Fruit fly (Drosophila melanogaster) whole organism, embryonic: ENCODE data around the gene CG17784.
A peak's percentile ranks its signal among the peaks of the same experiment; 100 is the strongest.

Source experiments
- ATbp ChIP-seq: fragments of 200-800 bp; sonication (Bioruptor generic); optimal IDR thresholded peaks from 2 replicates; lab custom pipeline; 2017; ENCODE audit warnings: missing biosample characterization, mild to moderate bottlenecking, missing genetic modification characterization, missing genetic modification reagents
- Abd-B ChIP-seq: fragments of 200-800 bp; sonication (Bioruptor generic); optimal IDR thresholded peaks from 2 replicates; lab custom pipeline; 2018; ENCODE audit warnings: missing biosample characterization, mild to moderate bottlenecking, missing genetic modification characterization, moderate library complexity
- Ada2b ChIP-seq: fragments of 200-800 bp; sonication (Bioruptor generic); IDR thresholded peaks from 2 replicates; pipeline ENCODE4 v1.3.6; 2022; ENCODE audit warnings: missing biosample characterization, missing genetic modification characterization
- Aef1 ChIP-seq: fragments of 200-800 bp; sonication (Bioruptor generic); IDR thresholded peaks from 3 replicates; pipeline ENCODE4 v1.3.6; 2022; ENCODE audit warnings: missing biosample characterization, missing genetic modification characterization
- CG10565 ChIP-seq: fragments of 200-800 bp; sonication (Bioruptor generic); optimal IDR thresholded peaks from 3 replicates; lab custom pipeline; 2016; ENCODE audit warnings: missing biosample characterization, mild to moderate bottlenecking, missing genetic modification characterization
- CG10979 ChIP-seq: fragments of 200-800 bp; sonication (Bioruptor generic); optimal IDR thresholded peaks from 2 replicates; lab custom pipeline; 2018; ENCODE audit warnings: missing biosample characterization, mild to moderate bottlenecking, missing genetic modification characterization, moderate library complexity
- CG12071 ChIP-seq: fragments of 200-800 bp; sonication (Bioruptor generic); optimal IDR thresholded peaks from 3 replicates; lab custom pipeline; 2018; ENCODE audit warnings: missing biosample characterization, mild to moderate bottlenecking, missing genetic modification characterization
- CG12391 ChIP-seq: fragments of 200-800 bp; sonication (Bioruptor generic); optimal IDR thresholded peaks from 3 replicates; lab custom pipeline; 2018; ENCODE audit warnings: missing biosample characterization, mild to moderate bottlenecking, missing genetic modification characterization, moderate library complexity
- CG1529 ChIP-seq: fragments of 200-800 bp; sonication (Bioruptor generic); optimal IDR thresholded peaks from 3 replicates; lab custom pipeline; 2018; ENCODE audit warnings: missing biosample characterization, missing genetic modification characterization
- CG15514 ChIP-seq: fragments of 200-800 bp; sonication (Bioruptor generic); optimal IDR thresholded peaks from 3 replicates; lab custom pipeline; 2017; ENCODE audit warnings: missing biosample characterization, missing genetic modification characterization, mild to moderate bottlenecking, moderate library complexity, missing genetic modification reagents
- CG18476 ChIP-seq: fragments of 200-800 bp; sonication (Bioruptor generic); optimal IDR thresholded peaks from 2 replicates; lab custom pipeline; 2016; ENCODE audit warnings: missing biosample characterization, mild to moderate bottlenecking, missing genetic modification characterization
- CG2120 ChIP-seq: fragments of 200-800 bp; sonication (Bioruptor generic); optimal IDR thresholded peaks from 3 replicates; lab custom pipeline; 2016; ENCODE audit warnings: missing biosample characterization, missing genetic modification characterization
- CG30020 ChIP-seq: fragments of 200-800 bp; optimal IDR thresholded peaks from 2 replicates; lab custom pipeline; 2019; ENCODE audit warnings: missing biosample characterization, mild to moderate bottlenecking, missing genetic modification characterization, moderate library complexity
- CG4328 ChIP-seq: fragments of 200-800 bp; sonication (Bioruptor generic); optimal IDR thresholded peaks from 3 replicates; lab custom pipeline; 2017; ENCODE audit warnings: missing biosample characterization, missing genetic modification reagents, missing genetic modification characterization
- CG6175 ChIP-seq: fragments of 200-800 bp; sonication (Bioruptor generic); IDR thresholded peaks from 3 replicates; pipeline ENCODE4 v1.3.6; 2022; ENCODE audit warnings: missing biosample characterization, missing genetic modification characterization
- CG7745 ChIP-seq: fragments of 200-800 bp; sonication (Bioruptor generic); optimal IDR thresholded peaks from 2 replicates; lab custom pipeline; 2018; ENCODE audit warnings: missing biosample characterization, mild to moderate bottlenecking, missing genetic modification characterization, moderate library complexity
- CG7786 ChIP-seq: fragments of 200-800 bp; sonication (Bioruptor generic); optimal IDR thresholded peaks from 2 replicates; lab custom pipeline; 2016; ENCODE audit warnings: missing biosample characterization, missing genetic modification characterization
- CG7839 ChIP-seq: fragments of 200-800 bp; sonication (Bioruptor generic); optimal IDR thresholded peaks from 3 replicates; lab custom pipeline; 2018; ENCODE audit warnings: missing biosample characterization, mild to moderate bottlenecking, missing genetic modification characterization, moderate library complexity
- CG7963 ChIP-seq: fragments of 200-800 bp; sonication (Bioruptor generic); IDR thresholded peaks from 3 replicates; pipeline ENCODE4 v1.3.6; 2022; ENCODE audit warnings: missing biosample characterization, missing genetic modification characterization; ENCODE audit not compliant: partially characterized antibody
- CG9215 ChIP-seq: fragments of 200-800 bp; sonication (Bioruptor generic); IDR thresholded peaks from 2 replicates; pipeline ENCODE4 v1.3.6; 2022; ENCODE audit warnings: missing biosample characterization, missing genetic modification characterization
- CG9437 ChIP-seq: fragments of 200-800 bp; sonication (Bioruptor generic); optimal IDR thresholded peaks from 2 replicates; lab custom pipeline; 2018; ENCODE audit warnings: missing biosample characterization, mild to moderate bottlenecking, missing genetic modification characterization
- CG9932 ChIP-seq: fragments of 200-800 bp; sonication (Bioruptor generic); IDR thresholded peaks from 2 replicates; pipeline ENCODE4 v1.3.6; 2022; ENCODE audit warnings: missing biosample characterization, missing genetic modification characterization
- Dip3 ChIP-seq: fragments of 200-800 bp; sonication (Bioruptor generic); optimal IDR thresholded peaks from 3 replicates; lab custom pipeline; 2016; ENCODE audit warnings: missing biosample characterization, missing genetic modification characterization
- Elba2 ChIP-seq: fragments of 200-800 bp; sonication (Bioruptor generic); optimal IDR thresholded peaks from 3 replicates; lab custom pipeline; 2016; ENCODE audit warnings: missing biosample characterization, missing genetic modification characterization
- GATAe ChIP-seq: fragments of 200-800 bp; sonication (Bioruptor generic); conservative IDR thresholded peaks from 2 replicates; pipeline ENCODE4 v1.3.6; 2022; ENCODE audit warnings: missing biosample characterization, missing genetic modification characterization
- HLH4C ChIP-seq: fragments of 200-800 bp; sonication (Bioruptor generic); IDR thresholded peaks from 3 replicates; pipeline ENCODE4 v1.3.6; 2022; ENCODE audit warnings: missing biosample characterization, missing genetic modification characterization; ENCODE audit not compliant: partially characterized antibody
- Hr78 ChIP-seq, 2 experiments: fragments of 200-800 bp in 1 of 2; fragments of >200 bp in 1 of 2; sonication (Bioruptor generic) in 1 of 2; optimal IDR thresholded peaks; 2 replicates each; lab custom pipeline; 2017 to 2019; ENCODE audit warnings: missing biosample characterization in 2 of 2, missing genetic modification characterization in 2 of 2, mild to moderate bottlenecking in 1 of 2, moderate library complexity in 1 of 2
- Jarid2 ChIP-seq: fragments of 200-800 bp; sonication (Bioruptor generic); optimal IDR thresholded peaks from 3 replicates; lab custom pipeline; 2017; ENCODE audit warnings: mild to moderate bottlenecking, missing biosample characterization, missing genetic modification reagents, missing genetic modification characterization
- Med ChIP-seq: fragments of 200-800 bp; sonication (Bioruptor generic); peaks from one replicate; lab custom pipeline; 2016; ENCODE audit warnings: missing biosample characterization, missing genetic modification characterization, mild to moderate bottlenecking, inconsistent platforms, moderate library complexity
- Ravus ChIP-seq: fragments of 200-800 bp; sonication (Bioruptor generic); IDR thresholded peaks from 2 replicates; pipeline ENCODE4 v1.3.6; 2022; ENCODE audit warnings: missing biosample characterization, missing genetic modification characterization
- Trl ChIP-seq, 3 experiments: fragments of >200 bp in 2 of 3; fragments of 200-800 bp in 1 of 3; sonication (Bioruptor generic) in 1 of 3; optimal IDR thresholded peaks; 2 replicates in 1 of 3; 3 replicates in 2 of 3; lab custom pipeline; 2016 to 2017; ENCODE audit warnings: missing biosample characterization in 1 of 3, missing genetic modification characterization in 1 of 3
- Usf ChIP-seq: fragments of 200-800 bp; sonication (Bioruptor generic); optimal IDR thresholded peaks from 2 replicates; lab custom pipeline; 2017; ENCODE audit warnings: missing genotype, missing biosample characterization, missing genetic modification characterization
- YL-1 ChIP-seq: fragments of 200-800 bp; sonication (Bioruptor generic); optimal IDR thresholded peaks from 3 replicates; lab custom pipeline; 2017; ENCODE audit warnings: missing biosample characterization, mild to moderate bottlenecking, missing genetic modification characterization
- ac ChIP-seq: fragments of 200-800 bp; sonication (Bioruptor generic); optimal IDR thresholded peaks from 3 replicates; lab custom pipeline; 2017; ENCODE audit warnings: missing biosample characterization, mild to moderate bottlenecking, missing genetic modification characterization
- cato ChIP-seq: fragments of 200-800 bp; sonication (Bioruptor generic); optimal IDR thresholded peaks from 2 replicates; lab custom pipeline; 2016; ENCODE audit warnings: missing biosample characterization, missing genetic modification characterization, borderline replicate concordance
- chm ChIP-seq: fragments of 200-800 bp; sonication (Bioruptor generic); IDR thresholded peaks from 2 replicates; pipeline ENCODE4 v1.3.6; 2022; ENCODE audit warnings: missing biosample characterization, missing genetic modification characterization
- cwo ChIP-seq: fragments of 200-800 bp; sonication (Bioruptor generic); optimal IDR thresholded peaks from 3 replicates; lab custom pipeline; 2017; ENCODE audit warnings: missing biosample characterization, missing genetic modification characterization, mild to moderate bottlenecking, moderate library complexity, missing genetic modification reagents
- ems ChIP-seq: fragments of 200-800 bp; sonication (Bioruptor generic); optimal IDR thresholded peaks from 3 replicates; lab custom pipeline; 2016; ENCODE audit warnings: missing biosample characterization, missing genetic modification characterization
- en ChIP-seq: fragments of 200-800 bp; sonication (Bioruptor generic); optimal IDR thresholded peaks from 2 replicates; lab custom pipeline; 2016; ENCODE audit warnings: missing biosample characterization, missing genetic modification characterization
- hkb ChIP-seq, 2 experiments: fragments of 200-800 bp in 1 of 2; fragments of >200 bp in 1 of 2; sonication (Bioruptor generic) in 1 of 2; IDR thresholded peaks in 1 of 2; optimal IDR thresholded peaks in 1 of 2; 2 replicates each; pipeline versions ENCODE4 v1.3.6 to Lab custom; 2017 to 2022; ENCODE audit warnings: missing biosample characterization in 1 of 2, missing genetic modification characterization in 1 of 2
- kay ChIP-seq: fragments of 200-800 bp; sonication (Bioruptor generic); optimal IDR thresholded peaks from 2 replicates; lab custom pipeline; 2016; ENCODE audit warnings: missing biosample characterization, missing genetic modification characterization
- lov ChIP-seq, 2 experiments: fragments of 200-800 bp in 1 of 2; fragments of >200 bp in 1 of 2; sonication (Bioruptor generic) in 1 of 2; IDR thresholded peaks in 1 of 2; optimal IDR thresholded peaks in 1 of 2; 2 replicates in 1 of 2; 3 replicates in 1 of 2; pipeline versions ENCODE4 v1.3.6 to Lab custom; 2017 to 2022; ENCODE audit warnings: missing biosample characterization in 1 of 2, missing genetic modification characterization in 1 of 2
- mirr ChIP-seq: fragments of 200-800 bp; sonication (Bioruptor generic); optimal IDR thresholded peaks from 3 replicates; lab custom pipeline; 2018; ENCODE audit warnings: missing biosample characterization, mild to moderate bottlenecking, missing genetic modification characterization
- nmo ChIP-seq: fragments of 200-800 bp; sonication (Bioruptor generic); optimal IDR thresholded peaks from 2 replicates; lab custom pipeline; 2018; ENCODE audit warnings: missing biosample characterization, mild to moderate bottlenecking, missing genetic modification characterization, moderate library complexity
- row ChIP-seq: fragments of 200-800 bp; sonication (Bioruptor generic); IDR thresholded peaks from 3 replicates; pipeline ENCODE4 v1.3.6; 2022; ENCODE audit warnings: missing biosample characterization, missing genetic modification characterization
- sc ChIP-seq, 3 experiments: fragments of >200 bp in 2 of 3; fragments of 200-800 bp in 1 of 3; sonication (Bioruptor generic) in 1 of 3; optimal IDR thresholded peaks; 2 replicates in 2 of 3; 3 replicates in 1 of 3; lab custom pipeline; 2017; ENCODE audit warnings: mild to moderate bottlenecking in 1 of 3, missing biosample characterization in 1 of 3, missing genetic modification characterization in 1 of 3, missing genetic modification reagents in 1 of 3
- ssp ChIP-seq: fragments of 200-800 bp; sonication (Bioruptor generic); IDR thresholded peaks from 2 replicates; pipeline ENCODE4 v1.3.6; 2022; ENCODE audit warnings: missing biosample characterization, missing genetic modification characterization
- tio ChIP-seq: fragments of 200-800 bp; sonication (Bioruptor generic); optimal IDR thresholded peaks from 2 replicates; lab custom pipeline; 2017; ENCODE audit warnings: missing biosample characterization, missing genetic modification characterization, inconsistent platforms

The CG17784 gene

DNA sequence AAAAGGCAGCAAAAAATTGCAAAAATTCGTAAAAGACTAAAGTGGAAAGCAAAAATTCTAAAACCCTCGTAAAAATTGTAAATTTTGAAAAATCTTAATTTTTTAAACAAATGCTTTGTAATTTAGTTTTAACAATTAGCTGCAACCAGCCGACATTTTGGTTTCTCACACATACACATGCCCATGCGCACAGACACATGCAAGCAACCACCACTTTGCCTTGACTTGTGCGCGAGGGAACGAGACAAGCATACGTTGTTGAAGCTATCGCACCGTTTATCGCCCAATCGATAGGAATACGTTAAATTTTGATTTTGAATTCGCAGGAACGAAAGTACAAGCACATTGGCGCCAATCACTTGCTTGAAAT, 44.5 kb downstream of the CG17784 start (continued):
- TF ChIP-seq YL-1 (GFP tag; lab: Kevin White, UChicago), result peak; percentile 83
- TF ChIP-seq CG12391 (tag; lab: Kevin White, UChicago), result peak; percentile 79
- TF ChIP-seq CG10565 (GFP tag; lab: Kevin White, UChicago), result no peak
- TF ChIP-seq ATbp (GFP tag; lab: Kevin White, UChicago), result no peak
- no peak for TF ChIP-seq CG4328 (GFP tag; lab: Kevin White, UChicago)
- TF ChIP-seq cato (GFP tag; lab: Kevin White, UChicago), result no peak
- no peak for TF ChIP-seq CG1529 (GFP tag; lab: Kevin White, UChicago)
- no peak for TF ChIP-seq CG7786
- peak; percentile 46; the same call in 1 of the 3 replicates for TF ChIP-seq CG7963
- no peak for TF ChIP-seq CG9437 (GFP tag; lab: Kevin White, UChicago)
- TF ChIP-seq cwo (GFP tag; lab: Kevin White, UChicago), result no peak
- no peak for TF ChIP-seq ems (GFP tag; lab: Kevin White, UChicago)
- peak; percentile 76 for TF ChIP-seq Med (GFP tag; lab: Kevin White, UChicago)
- no peak for TF ChIP-seq CG18476 (GFP tag; lab: Kevin White, UChicago)
- no peak for TF ChIP-seq hkb (optimal IDR thresholded peaks at IDR 0.05; lab: Kevin White, UChicago)
- TF ChIP-seq hkb (GFP tag; IDR thresholded peaks at IDR 0.05; lab: Robert Waterston, UW), result peak; percentile 27; the same call in 1 of the 2 replicates
- no peak for TF ChIP-seq Hr78 (GFP tag; optimal IDR thresholded peaks at IDR 0.05; lab: Kevin White, UChicago)
- TF ChIP-seq nmo (GFP tag; lab: Kevin White, UChicago), result no peak
- TF ChIP-seq CG7745 (tag; lab: Kevin White, UChicago), result peak; percentile 35
- TF ChIP-seq CG9215 (GFP tag; lab: Robert Waterston, UW), result no peak
- TF ChIP-seq CG10979 (tag; lab: Kevin White, UChicago), result peak; percentile 41
- TF ChIP-seq Trl (optimal IDR thresholded peaks at IDR 0.05; lab: Kevin White, UChicago), result no peak
- no peak for TF ChIP-seq Trl (GFP tag; optimal IDR thresholded peaks at IDR 0.05; lab: Kevin White, UChicago)
- TF ChIP-seq CG12071 (GFP tag; lab: Kevin White, UChicago), result no peak
- no peak for TF ChIP-seq mirr (GFP tag; lab: Kevin White, UChicago)
- TF ChIP-seq CG7839 (tag; lab: Kevin White, UChicago), result no peak
- no peak for TF ChIP-seq ac (GFP tag; lab: Kevin White, UChicago)
- TF ChIP-seq sc (optimal IDR thresholded peaks at IDR 0.05; lab: Kevin White, UChicago), result no peak
- no peak for TF ChIP-seq sc (GFP tag; optimal IDR thresholded peaks at IDR 0.05; lab: Kevin White, UChicago)
- TF ChIP-seq CG2120, result no peak
- no peak for TF ChIP-seq GATAe (GFP tag; lab: Robert Waterston, UW)
- no peak for TF ChIP-seq CG30020
- TF ChIP-seq tio (GFP tag; lab: Kevin White, UChicago), result no peak
- no peak for TF ChIP-seq Elba2 (GFP tag; lab: Kevin White, UChicago)
- no peak for TF ChIP-seq Abd-B (GFP tag; lab: Kevin White, UChicago)
- no peak for TF ChIP-seq Jarid2 (GFP tag; lab: Kevin White, UChicago)
- no peak for TF ChIP-seq en (GFP tag; lab: Kevin White, UChicago)
- peak; percentile 49 for TF ChIP-seq CG15514 (GFP tag; lab: Kevin White, UChicago)
- no peak for TF ChIP-seq chm (GFP tag; lab: Robert Waterston, UW)
- TF ChIP-seq Ada2b, result no peak
- TF ChIP-seq CG9932 (GFP tag; lab: Robert Waterston, UW), result no peak
- no peak for TF ChIP-seq Dip3 (GFP tag; lab: Kevin White, UChicago)
- TF ChIP-seq HLH4C (GFP tag; lab: Robert Waterston, UW), result peak; percentile 66
- no peak for TF ChIP-seq kay (GFP tag; lab: Kevin White, UChicago)
- TF ChIP-seq Usf (GFP tag; lab: Kevin White, UChicago), result no peak
- TF ChIP-seq Aef1 (GFP tag; lab: Robert Waterston, UW), result no peak
- no peak for TF ChIP-seq lov (optimal IDR thresholded peaks at IDR 0.05; lab: Kevin White, UChicago)
- TF ChIP-seq lov (GFP tag; IDR thresholded peaks at IDR 0.05; lab: Robert Waterston, UW), result no peak
- TF ChIP-seq row, result peak; percentile 16; the same call in 1 of the 3 replicates
- TF ChIP-seq CG6175 (GFP tag; lab: Robert Waterston, UW), result no peak
- TF ChIP-seq Ravus (GFP tag; lab: Robert Waterston, UW), result no peak
- no peak for TF ChIP-seq ssp (GFP tag; lab: Robert Waterston, UW)
